Worm (Caenorhabditis elegans) whole organism, young adult: ENCODE measurements around the gene K01D12.15.

Experiments
- ama-1 ChIP-seq, 3 experiments: fragments of 150-350 bp in 1 of 3; sonication (generic microtip) in 2 of 3; optimal IDR thresholded peaks; 2 replicates each; lab custom pipeline; 2014 to 2018; ENCODE audit warnings: missing biosample characterization in 2 of 3, missing genetic modification characterization in 2 of 3, missing genetic modification reagents in 2 of 3
- rec-8 ChIP-seq, 2 experiments: sonication (generic microtip); optimal IDR thresholded peaks; 2 replicates each; lab custom pipeline; 2016; ENCODE audit warnings: mild to moderate bottlenecking in 2 of 2, missing genetic modification characterization in 2 of 2, missing genetic modification reagents in 2 of 2, missing genotype in 2 of 2, missing biosample characterization in 1 of 2, missing compliant biosample characterization in 1 of 2, moderate library complexity in 1 of 2
- repo-1 ChIP-seq: sonication (generic microtip); optimal IDR thresholded peaks from 2 replicates; lab custom pipeline; 2017; ENCODE audit warnings: mild to moderate bottlenecking, missing genetic modification characterization, missing compliant biosample characterization
- unc-62 ChIP-seq: fragments of 150-350 bp; optimal IDR thresholded peaks from 2 replicates; lab custom pipeline; 2014; ENCODE audit warnings: missing biosample characterization, missing genetic modification reagents, missing genetic modification characterization

DNA sequence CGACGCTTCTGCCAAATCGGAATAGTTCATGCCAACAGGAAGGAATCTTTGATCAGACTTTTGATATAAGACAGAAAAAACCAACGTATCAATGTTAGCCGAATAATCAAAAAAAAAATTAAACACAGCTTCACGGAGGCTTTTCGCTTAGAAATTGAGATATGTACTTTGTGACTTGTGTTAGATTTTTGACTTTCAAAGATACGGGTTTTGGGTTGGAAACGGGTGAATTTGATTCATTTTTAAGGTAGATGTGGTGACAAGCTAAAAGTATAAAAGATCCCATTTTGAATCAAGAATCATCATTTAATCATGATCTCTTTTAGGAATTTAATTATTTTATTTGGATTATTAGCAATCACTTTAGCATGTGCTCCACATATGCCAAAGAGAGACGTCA, 16.1 kb downstream of the K01D12.15 start, which contains the start of gene K01D12.8:
- TF ChIP-seq ama-1 (optimal IDR thresholded peaks at IDR 0.05; lab: Kevin White, UChicago) (no peak), ama-1 (GFP tag; optimal IDR thresholded peaks at IDR 0.05; lab: Kevin White, UChicago) (no peak), repo-1 (tag; lab: Kevin White, UChicago) (no peak), unc-62 (GFP tag; lab: Kevin White, UChicago) (no peak), rec-8 (tag; optimal IDR thresholded peaks at IDR 0.05; lab: Kevin White, UChicago) (no peak)
